Worm (Caenorhabditis elegans) whole organism, late embryonic: ENCODE data around the gene K06A9.3.
A peak's percentile ranks its signal among the peaks of the same experiment; 100 is the strongest.

Experiments used
- F13H6.1 ChIP-seq: sonication (generic microtip); optimal IDR thresholded peaks from 2 replicates; lab custom pipeline; 2016; ENCODE audit warnings: missing genetic modification characterization, missing compliant biosample characterization
- T23F11.4 ChIP-seq: fragments of 200-800 bp; sonication (Bioruptor generic); optimal IDR thresholded peaks from 2 replicates; lab custom pipeline; 2018; ENCODE audit warnings: mild to moderate bottlenecking, missing genetic modification characterization, missing compliant biosample characterization
- ama-1 ChIP-seq: fragments of 150-350 bp; optimal IDR thresholded peaks from 2 replicates; lab custom pipeline; 2014
- ceh-14 ChIP-seq: sonication (generic microtip); optimal IDR thresholded peaks from 2 replicates; lab custom pipeline; 2016; ENCODE audit warnings: missing genotype, missing genetic modification characterization, missing compliant biosample characterization
- ceh-22 ChIP-seq: sonication (generic microtip); optimal IDR thresholded peaks from 2 replicates; lab custom pipeline; 2017; ENCODE audit warnings: missing biosample characterization, missing genetic modification characterization
- ceh-24 ChIP-seq: sonication (generic microtip); optimal IDR thresholded peaks from 2 replicates; lab custom pipeline; 2016; ENCODE audit warnings: mild to moderate bottlenecking, missing genetic modification characterization, missing compliant biosample characterization
- ceh-31 ChIP-seq: sonication (generic microtip); optimal IDR thresholded peaks from 2 replicates; lab custom pipeline; 2016; ENCODE audit warnings: missing genetic modification characterization, missing compliant biosample characterization
- ceh-34 ChIP-seq: sonication (generic microtip); optimal IDR thresholded peaks from 2 replicates; lab custom pipeline; 2016; ENCODE audit warnings: mild to moderate bottlenecking, missing genetic modification characterization, missing compliant biosample characterization
- ceh-6 ChIP-seq: fragments of 200-800 bp; sonication (Bioruptor generic); optimal IDR thresholded peaks from 2 replicates; lab custom pipeline; 2018; ENCODE audit warnings: mild to moderate bottlenecking, missing genetic modification characterization, missing compliant biosample characterization
- ceh-9 ChIP-seq: sonication (generic microtip); optimal IDR thresholded peaks from 2 replicates; lab custom pipeline; 2016; ENCODE audit warnings: mild to moderate bottlenecking, missing genetic modification characterization, inconsistent platforms, missing compliant biosample characterization
- elt-2 ChIP-seq: sonication (generic microtip); optimal IDR thresholded peaks from 2 replicates; lab custom pipeline; 2016; ENCODE audit warnings: missing genetic modification reagents, missing genetic modification characterization, missing compliant biosample characterization
- elt-4 ChIP-seq: sonication (generic microtip); optimal IDR thresholded peaks from 2 replicates; lab custom pipeline; 2016; ENCODE audit warnings: missing genetic modification characterization, missing compliant biosample characterization
- fax-1 ChIP-seq: sonication (generic microtip); optimal IDR thresholded peaks from 2 replicates; lab custom pipeline; 2016; ENCODE audit warnings: missing genotype, missing genetic modification characterization, missing compliant biosample characterization
- fkh-6 ChIP-seq: sonication (generic microtip); optimal IDR thresholded peaks from 2 replicates; lab custom pipeline; 2016; ENCODE audit warnings: missing genetic modification characterization, missing compliant biosample characterization
- hlh-13 ChIP-seq: fragments of 200-800 bp; sonication (Bioruptor generic); optimal IDR thresholded peaks from 2 replicates; lab custom pipeline; 2018; ENCODE audit warnings: mild to moderate bottlenecking, missing genetic modification characterization, missing compliant biosample characterization
- hlh-15 ChIP-seq: sonication (generic microtip); optimal IDR thresholded peaks from 2 replicates; lab custom pipeline; 2016; ENCODE audit warnings: missing genetic modification characterization, missing compliant biosample characterization
- hlh-6 ChIP-seq: sonication (generic microtip); optimal IDR thresholded peaks from 2 replicates; lab custom pipeline; 2016; ENCODE audit warnings: missing genotype, missing genetic modification characterization, missing compliant biosample characterization
- lim-6 ChIP-seq: sonication (generic microtip); optimal IDR thresholded peaks from 2 replicates; lab custom pipeline; 2016; ENCODE audit warnings: missing genetic modification characterization, missing compliant biosample characterization
- lin-11 ChIP-seq: fragments of 200-800 bp; sonication (Bioruptor generic); optimal IDR thresholded peaks from 2 replicates; lab custom pipeline; 2018; ENCODE audit warnings: mild to moderate bottlenecking, missing genetic modification characterization, missing compliant biosample characterization
- madf-2 ChIP-seq: sonication (generic microtip); optimal IDR thresholded peaks from 2 replicates; lab custom pipeline; 2017; ENCODE audit warnings: missing genetic modification characterization, missing compliant biosample characterization
- mec-3 ChIP-seq: sonication (generic microtip); optimal IDR thresholded peaks from 2 replicates; lab custom pipeline; 2016; ENCODE audit warnings: borderline replicate concordance, missing genetic modification characterization, missing compliant biosample characterization
- nfya-1 ChIP-seq: sonication (generic microtip); optimal IDR thresholded peaks from 2 replicates; lab custom pipeline; 2017; ENCODE audit warnings: missing genetic modification characterization, mild to moderate bottlenecking, missing compliant biosample characterization, antibody characterized with exemption, moderate library complexity
- nhr-232 ChIP-seq: sonication (generic microtip); optimal IDR thresholded peaks from 2 replicates; lab custom pipeline; 2016; ENCODE audit warnings: missing genetic modification characterization, missing compliant biosample characterization
- npax-4 ChIP-seq: sonication (generic microtip); optimal IDR thresholded peaks from 2 replicates; lab custom pipeline; 2016; ENCODE audit warnings: missing genetic modification characterization, missing compliant biosample characterization
- odd-2 ChIP-seq: sonication (generic microtip); optimal IDR thresholded peaks from 2 replicates; lab custom pipeline; 2017; ENCODE audit warnings: antibody characterized with exemption, mild to moderate bottlenecking, missing genetic modification characterization, missing compliant biosample characterization
- pag-3 ChIP-seq: sonication (generic microtip); optimal IDR thresholded peaks from 2 replicates; lab custom pipeline; 2016; ENCODE audit warnings: missing compliant biosample characterization, missing genetic modification characterization, borderline replicate concordance
- pax-1 ChIP-seq: fragments of 150-350 bp; optimal IDR thresholded peaks from 2 replicates; lab custom pipeline; 2014; ENCODE audit warnings: missing biosample characterization, missing genetic modification characterization
- pha-2 ChIP-seq: sonication (generic microtip); optimal IDR thresholded peaks from 2 replicates; lab custom pipeline; 2017; ENCODE audit warnings: mild to moderate bottlenecking, missing genetic modification characterization, missing compliant biosample characterization
- pqm-1 ChIP-seq: sonication (generic microtip); optimal IDR thresholded peaks from 2 replicates; lab custom pipeline; 2016; ENCODE audit warnings: missing genetic modification characterization, missing compliant biosample characterization
- rnt-1 ChIP-seq: sonication (generic microtip); optimal IDR thresholded peaks from 2 replicates; lab custom pipeline; 2016; ENCODE audit warnings: missing genetic modification characterization, missing compliant biosample characterization
- sdc-2 ChIP-seq: sonication (generic microtip); optimal IDR thresholded peaks from 2 replicates; lab custom pipeline; 2016; ENCODE audit warnings: missing genotype, missing genetic modification characterization, missing compliant biosample characterization
- sox-4 ChIP-seq: sonication (generic microtip); optimal IDR thresholded peaks from 2 replicates; lab custom pipeline; 2017; ENCODE audit warnings: mild to moderate bottlenecking, missing genetic modification characterization, inconsistent platforms, missing compliant biosample characterization
- tbx-7 ChIP-seq: sonication (generic microtip); optimal IDR thresholded peaks from 2 replicates; lab custom pipeline; 2016; ENCODE audit warnings: missing genotype, missing genetic modification characterization, missing compliant biosample characterization
- ttx-3 ChIP-seq: sonication (generic microtip); optimal IDR thresholded peaks from 2 replicates; lab custom pipeline; 2016; ENCODE audit warnings: missing genetic modification reagents, missing genetic modification characterization, missing compliant biosample characterization
- unc-55 ChIP-seq: sonication (generic microtip); optimal IDR thresholded peaks from 2 replicates; lab custom pipeline; 2017; ENCODE audit warnings: missing biosample characterization, missing genetic modification reagents, missing genetic modification characterization
- zip-5 ChIP-seq: sonication (generic microtip); optimal IDR thresholded peaks from 2 replicates; lab custom pipeline; 2016; ENCODE audit warnings: missing genetic modification characterization, missing compliant biosample characterization
- ztf-16 ChIP-seq: sonication (generic microtip); optimal IDR thresholded peaks from 2 replicates; lab custom pipeline; 2017; ENCODE audit warnings: missing genetic modification characterization, missing compliant biosample characterization

Gene K06A9.3

DNA sequence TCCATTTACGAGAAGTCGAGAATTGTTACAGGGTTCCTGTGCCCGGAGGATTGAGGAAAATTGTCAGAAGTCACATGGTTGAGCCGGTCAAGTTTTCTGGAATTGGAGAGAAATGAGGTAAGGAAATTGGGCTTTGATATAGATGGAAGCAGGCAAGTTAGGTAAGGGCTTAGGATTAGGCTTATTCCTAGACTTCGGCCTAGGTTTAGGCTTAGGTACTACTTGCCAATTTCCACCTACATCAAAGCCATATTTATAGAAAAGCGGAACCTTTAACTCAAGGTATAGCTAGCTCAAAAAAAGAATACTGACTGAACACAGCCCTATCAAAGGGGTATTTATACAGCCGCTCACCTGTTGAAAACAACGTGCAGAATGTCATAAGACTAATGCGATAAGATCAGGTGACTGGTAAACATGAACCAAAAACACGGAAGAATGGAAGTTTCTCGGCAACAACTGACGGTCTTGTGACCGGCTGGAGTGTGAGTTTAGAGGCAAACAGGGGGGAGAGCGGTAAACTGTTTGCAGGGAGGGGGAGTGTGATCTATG, 30.6 kb downstream of the K06A9.3 start (continued):
- no peak for TF ChIP-seq F13H6.1 (tag; lab: Kevin White, UChicago)
- TF ChIP-seq ttx-3 (tag; lab: Kevin White, UChicago) = no peak
- TF ChIP-seq hlh-13 (GFP tag; lab: Kevin White, UChicago) = no peak
- TF ChIP-seq ceh-22 (tag; lab: Kevin White, UChicago) = no peak
- TF ChIP-seq rnt-1 (tag; lab: Kevin White, UChicago) = no peak
- no peak for TF ChIP-seq tbx-7 (tag; lab: Kevin White, UChicago)
- peak; percentile 2 for TF ChIP-seq hlh-6
- TF ChIP-seq pha-2 = no peak
- TF ChIP-seq lin-11 (tag; lab: Kevin White, UChicago) = no peak
- no peak for TF ChIP-seq nfya-1 (tag; lab: Kevin White, UChicago)
- no peak for TF ChIP-seq ceh-34 (tag; lab: Kevin White, UChicago)
- TF ChIP-seq fkh-6 (tag; lab: Kevin White, UChicago) = no peak
- TF ChIP-seq ztf-16 (tag; lab: Kevin White, UChicago) = no peak
- TF ChIP-seq nhr-232 (tag; lab: Kevin White, UChicago) = no peak
- peak; percentile 75 for TF ChIP-seq pqm-1 (tag; lab: Kevin White, UChicago)
- TF ChIP-seq ceh-24 (tag; lab: Kevin White, UChicago) = no peak
- TF ChIP-seq sdc-2 = peak; percentile 15
- TF ChIP-seq hlh-15 (tag; lab: Kevin White, UChicago) = no peak
- no peak for TF ChIP-seq lim-6
- no peak for TF ChIP-seq ceh-9 (tag; lab: Kevin White, UChicago)
- no peak for TF ChIP-seq fax-1 (tag; lab: Kevin White, UChicago)
- peak; percentile 10 for TF ChIP-seq elt-2 (tag; lab: Kevin White, UChicago)
- no peak for TF ChIP-seq ceh-31 (tag; lab: Kevin White, UChicago)
- no peak for TF ChIP-seq zip-5 (tag; lab: Kevin White, UChicago)
- TF ChIP-seq, all 69 proteins: peak for 6

DNA sequence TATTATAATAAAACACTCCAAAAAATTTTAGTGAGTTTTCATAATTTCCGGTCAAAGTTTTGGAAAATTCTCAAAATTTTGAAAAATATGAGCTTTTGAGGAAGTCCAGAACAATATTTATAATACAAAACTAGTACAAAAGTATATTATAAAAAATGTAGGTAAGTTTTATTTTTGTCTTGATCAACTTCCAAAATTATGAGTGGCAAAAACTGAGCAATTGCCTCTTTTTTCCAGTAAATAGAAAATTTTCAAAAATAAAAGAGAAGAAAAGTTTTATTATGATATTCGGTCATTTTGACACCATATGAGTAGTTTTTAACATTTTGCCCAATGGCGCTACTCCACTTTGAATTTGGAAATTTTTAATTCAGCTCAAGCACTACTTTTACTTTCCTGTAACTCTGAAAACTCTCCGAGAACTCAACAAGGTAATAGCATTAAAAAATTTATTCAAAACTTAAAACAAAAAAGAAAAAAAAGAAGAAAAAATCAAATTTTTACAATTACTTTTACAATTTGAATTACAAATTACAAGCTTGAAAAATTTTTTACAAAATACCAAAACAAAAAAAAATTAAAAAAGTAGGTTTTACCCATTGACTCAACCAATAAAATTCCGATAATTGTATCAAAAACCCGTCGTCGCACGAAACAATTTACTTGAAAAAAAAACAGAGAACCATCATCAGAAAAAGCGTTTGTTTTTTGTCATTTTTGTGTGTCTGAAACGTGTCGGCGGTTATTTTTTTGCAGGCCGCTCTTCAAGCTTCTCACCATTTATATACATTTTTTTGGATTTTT, 31.3 kb downstream of the K06A9.3 start:
- TF ChIP-seq tbx-7 (tag; lab: Kevin White, UChicago) (no peak), pag-3 (no peak), ceh-6 (GFP tag; lab: Kevin White, UChicago) (no peak), pax-1 (no peak), hlh-15 (tag; lab: Kevin White, UChicago) (no peak), T23F11.4 (GFP tag; lab: Kevin White, UChicago) (no peak), elt-4 (no peak), madf-2 (no peak), sox-4 (no peak)

DNA sequence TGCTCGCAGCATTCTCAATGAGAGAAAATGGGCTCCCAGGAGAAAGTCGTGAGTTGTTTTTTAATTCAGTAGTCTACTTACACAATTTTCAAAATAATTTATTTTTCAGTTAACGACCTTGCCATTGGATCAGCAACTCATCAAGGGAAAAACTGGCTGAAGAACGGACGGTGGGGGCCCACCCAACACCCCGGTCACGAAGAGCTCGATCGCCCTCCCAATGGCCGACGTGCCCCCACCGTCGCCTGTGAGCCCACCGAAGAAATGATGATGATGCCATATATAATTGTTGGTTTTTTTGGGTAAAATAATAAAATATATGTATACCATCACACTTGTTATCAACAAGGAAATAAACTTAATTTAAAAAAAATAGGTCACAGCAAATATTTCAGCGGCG, 32.2 kb downstream of the K06A9.3 start:
- TF ChIP-seq sdc-2 (no peak), mec-3 (tag; lab: Kevin White, UChicago) (no peak)

DNA sequence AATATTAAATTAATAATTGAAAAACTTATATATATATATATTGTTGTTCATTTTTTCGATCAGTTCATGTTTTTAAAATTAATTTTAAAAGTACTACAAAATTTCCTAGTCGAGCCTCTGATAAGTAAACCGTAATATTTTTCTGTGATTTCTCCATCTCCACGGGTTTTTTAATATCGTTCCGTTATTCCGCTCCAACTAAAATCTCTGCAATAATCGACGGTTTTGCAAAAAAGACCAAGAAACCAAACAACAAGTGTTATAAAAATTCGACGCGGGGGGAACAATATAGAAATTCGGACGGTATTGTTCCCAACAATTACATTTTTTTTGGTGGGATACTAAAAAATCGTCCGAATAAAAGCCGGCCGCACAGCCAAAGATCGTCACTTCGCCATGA, 32.7 kb downstream of the K06A9.3 start, which contains the start of gene F09E10.1:
Gene F09E10.1, plus strand, starts transcription at position 301 of the 400 bp plus-strand sequence.
- no peak for TF ChIP-seq hlh-15 (tag; lab: Kevin White, UChicago)
- TF ChIP-seq odd-2 = no peak
- no peak for TF ChIP-seq ama-1 (lab: Kevin White, UChicago)
- TF ChIP-seq npax-4 = no peak
- no peak for TF ChIP-seq zip-5 (tag; lab: Kevin White, UChicago)
- no peak for TF ChIP-seq unc-55 (GFP tag; lab: Kevin White, UChicago)
- no peak for TF ChIP-seq ceh-14 (tag; lab: Kevin White, UChicago)
- no peak for TF ChIP-seq pqm-1 (tag; lab: Kevin White, UChicago)
